Worm (Caenorhabditis elegans) whole organism, midembryonic: ENCODE measurements around the gene Y49E10.30.
"Not testable (repeated sequence)": the region's sequence is repeated elsewhere in the genome, so short reads cannot be mapped to it uniquely, and the experiment has no call there.

Experiments used
- T22C8.4 ChIP-seq: fragments of 200-800 bp; sonication (Bioruptor generic); IDR thresholded peaks from 2 replicates; pipeline ENCODE4 v1.3.6; 2022; ENCODE audit warnings: missing genetic modification characterization, missing compliant biosample characterization
- cog-1 ChIP-seq: sonication (generic microtip); optimal IDR thresholded peaks from 2 replicates; lab custom pipeline; 2016; ENCODE audit warnings: missing genetic modification characterization, missing compliant biosample characterization
- flt-1 ChIP-seq: fragments of 200-800 bp; sonication (Bioruptor generic); IDR thresholded peaks from 2 replicates; pipeline ENCODE4 v1.3.6; 2022; ENCODE audit warnings: missing genetic modification characterization, missing compliant biosample characterization
- klf-2 ChIP-seq: fragments of 200-800 bp; sonication (Bioruptor generic); conservative IDR thresholded peaks from 2 replicates; pipeline ENCODE4 v1.3.6; 2022; ENCODE audit warnings: missing genetic modification reagents, missing genetic modification characterization, missing compliant biosample characterization
- med-1 ChIP-seq: sonication (generic microtip); optimal IDR thresholded peaks from 2 replicates; lab custom pipeline; 2017; ENCODE audit warnings: missing genetic modification characterization, mild to moderate bottlenecking, missing compliant biosample characterization, antibody characterized with exemption, missing genetic modification reagents; ENCODE audit not compliant: insufficient read depth
- ref-1 ChIP-seq: fragments of 200-800 bp; sonication (Bioruptor generic); conservative IDR thresholded peaks from 2 replicates; pipeline ENCODE4 v1.3.6; 2022; ENCODE audit warnings: missing genetic modification reagents, missing genetic modification characterization, missing compliant biosample characterization
- tab-1 ChIP-seq: fragments of 200-800 bp; sonication (Bioruptor generic); IDR thresholded peaks from 2 replicates; pipeline ENCODE4 v1.3.6; 2022; ENCODE audit warnings: missing genetic modification characterization, missing compliant biosample characterization
- ztf-23 ChIP-seq: fragments of 200-800 bp; sonication (Bioruptor generic); IDR thresholded peaks from 2 replicates; pipeline ENCODE4 v1.3.6; 2022; ENCODE audit warnings: missing genetic modification reagents, missing genetic modification characterization, missing compliant biosample characterization
- ztf-29 ChIP-seq: fragments of 200-800 bp; sonication (Bioruptor generic); IDR thresholded peaks from 2 replicates; pipeline ENCODE4 v1.3.6; 2022; ENCODE audit warnings: missing genetic modification reagents, missing genetic modification characterization, missing compliant biosample characterization

Gene Y49E10.30

ce11 chrIII:12386597-12386996 is at the start of gene Y49E10.30:
Y49E10.30 (plus strand) TSS chrIII:12386897.
- TF ChIP-seq cog-1 (tag; lab: Kevin White, UChicago); T22C8.4; ztf-23 (GFP tag; lab: Robert Waterston, UW): not testable (repeated sequence)

- TF ChIP-seq cog-1 (tag; lab: Kevin White, UChicago) (no peak), med-1 (GFP tag; lab: Kevin White, UChicago) (no peak), klf-2 (no peak), tab-1 (no peak), ztf-23 (GFP tag; lab: Robert Waterston, UW) (no peak), ztf-29 (GFP tag; lab: Robert Waterston, UW) (no peak), ref-1 (GFP tag; lab: Robert Waterston, UW) (no peak), flt-1 (no peak), T22C8.4 (no peak)
Measured at ce11 chrIII:12344940-12345339, 41.8 kb upstream of the Y49E10.30 start.

ce11 chrIII:12349027-12349426 is 37.7 kb upstream of the Y49E10.30 start:
- TF ChIP-seq flt-1 (no peak), klf-2 (no peak), med-1 (GFP tag; lab: Kevin White, UChicago) (no peak), ztf-23 (GFP tag; lab: Robert Waterston, UW) (no peak), T22C8.4 (no peak), tab-1 (no peak), cog-1 (tag; lab: Kevin White, UChicago) (no peak), ztf-29 (GFP tag; lab: Robert Waterston, UW) (no peak), ref-1 (GFP tag; lab: Robert Waterston, UW) (no peak)

- TF ChIP-seq klf-2 (0 out of 2 replicates have a peak, but pooled peaks have one; percentile 55), ref-1 (GFP tag; lab: Robert Waterston, UW) (no peak), med-1 (GFP tag; lab: Kevin White, UChicago) (no peak), ztf-23 (GFP tag; lab: Robert Waterston, UW) (peak; percentile 69; the same call in 1 of the 2 replicates), tab-1 (no peak), flt-1 (peak; percentile 76; the same call in 1 of the 2 replicates), T22C8.4 (no peak), cog-1 (tag; lab: Kevin White, UChicago) (peak; percentile 54)
Measured at ce11 chrIII:12351301-12351700, 35.4 kb upstream of the Y49E10.30 start, which contains the start of the genes pph-4.1 and Y75B8A.31. pph-4.1 (minus strand) TSS chrIII:12351336. Y75B8A.31 (plus strand) TSS chrIII:12351642.

ce11 chrIII:12356588-12356987 is 30.1 kb upstream of the Y49E10.30 start:
- TF ChIP-seq klf-2 (no peak), ref-1 (GFP tag; lab: Robert Waterston, UW) (no peak)

- TF ChIP-seq ztf-23 (GFP tag; lab: Robert Waterston, UW) (no peak), klf-2 (no peak), ztf-29 (GFP tag; lab: Robert Waterston, UW) (no peak), flt-1 (no peak), T22C8.4 (no peak), cog-1 (tag; lab: Kevin White, UChicago) (no peak), med-1 (GFP tag; lab: Kevin White, UChicago) (no peak), ref-1 (GFP tag; lab: Robert Waterston, UW) (no peak), tab-1 (no peak)
Measured at ce11 chrIII:12358461-12358860, 28.2 kb upstream of the Y49E10.30 start, which contains the start of gene Y75B8A.32. Y75B8A.32 (minus strand) TSS chrIII:12358561.

- TF ChIP-seq tab-1 (no peak), ref-1 (GFP tag; lab: Robert Waterston, UW) (no peak), med-1 (GFP tag; lab: Kevin White, UChicago) (no peak), ztf-29 (GFP tag; lab: Robert Waterston, UW) (no peak), flt-1 (no peak), ztf-23 (GFP tag; lab: Robert Waterston, UW) (no peak), T22C8.4 (no peak), cog-1 (tag; lab: Kevin White, UChicago) (no peak), klf-2 (no peak)
Measured at ce11 chrIII:12359265-12359664, 27.4 kb upstream of the Y49E10.30 start, which contains the start of gene Y75B8A.34. Y75B8A.34 (plus strand) TSS chrIII:12359565.

- no peak for TF ChIP-seq med-1 (GFP tag; lab: Kevin White, UChicago)
- no peak for TF ChIP-seq ref-1 (GFP tag; lab: Robert Waterston, UW)
- TF ChIP-seq flt-1: peak; percentile 66; the same call in 1 of the 2 replicates
Measured at ce11 chrIII:12366989-12367557, 19.6 kb upstream of the Y49E10.30 start, which contains the start of gene Y75B8A.33. Y75B8A.33 (minus strand) TSS chrIII:12367373.

- TF ChIP-seq klf-2 (0 out of 2 replicates have a peak, but pooled peaks have one; percentile 15), ztf-29 (GFP tag; lab: Robert Waterston, UW) (no peak), T22C8.4 (peak; percentile 6; the same call in 1 of the 2 replicates)
Measured at ce11 chrIII:12367891-12368290, 18.8 kb upstream of the Y49E10.30 start.

ce11 chrIII:12368462-12369306 is 18.0 kb upstream of the Y49E10.30 start, which contains the start of gene his-72:
his-72 (minus strand) TSS chrIII:12369050.
- TF ChIP-seq ztf-29 (GFP tag; lab: Robert Waterston, UW) (peak; percentile 17; the same call in 1 of the 2 replicates), ref-1 (GFP tag; lab: Robert Waterston, UW) (no peak), flt-1 (peak; percentile 34; the same call in 1 of the 2 replicates), cog-1 (tag; lab: Kevin White, UChicago) (no peak), T22C8.4 (0 out of 2 replicates have a peak, but pooled peaks have one; percentile 37), tab-1 (peak; percentile 37; the same call in 1 of the 2 replicates)
